Worm (Caenorhabditis elegans): Measurements from ENCODE around the gene itr-1.
A peak's percentile ranks its signal among the peaks of the same experiment; 100 is the strongest.

DNA sequence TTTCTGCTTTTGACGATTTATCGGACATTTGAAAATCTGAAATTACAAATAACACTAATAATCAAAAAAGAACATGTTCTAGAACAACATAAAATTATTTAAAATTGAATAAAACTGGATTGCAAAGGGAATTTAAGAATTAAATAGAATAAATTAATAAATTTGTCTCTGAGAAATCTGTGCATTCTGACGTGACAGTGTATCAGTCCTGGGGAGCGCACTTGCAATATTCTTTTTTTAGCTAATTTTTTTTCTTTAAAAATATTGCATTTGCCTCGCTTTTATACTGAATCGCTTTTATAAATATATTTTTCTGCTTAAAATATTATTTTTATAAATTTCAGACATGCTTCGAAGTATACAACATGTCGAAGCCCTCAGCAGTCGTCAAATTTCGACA, 34.7 kb downstream of the itr-1 start, which contains the start of the genes mrpl-1, emc-6 and mrps-24:
- TF ChIP-seq nhr-76 (tag; optimal IDR thresholded peaks at IDR 0.05) (no peak), ces-1 (GFP tag; optimal IDR thresholded peaks at IDR 0.05) (peak; percentile 87), elt-3 (tag; optimal IDR thresholded peaks at IDR 0.05) (no peak), flh-1 (GFP tag; optimal IDR thresholded peaks at IDR 0.05) (no peak), M03D4.4 (tag; optimal IDR thresholded peaks at IDR 0.05) (no peak), blmp-1 (tag; optimal IDR thresholded peaks at IDR 0.05) (no peak), nhr-237 (tag; optimal IDR thresholded peaks at IDR 0.05) (peak; percentile 37)

All from whole organism, mixed stage, embryonic.